Fruit fly (Drosophila melanogaster) whole organism, embryonic: ENCODE data around the gene CG6788.

Experiments
- Antp ChIP-seq: fragments of 200-800 bp; sonication (Bioruptor generic); optimal IDR thresholded peaks from 3 replicates; lab custom pipeline; 2016; ENCODE audit warnings: missing biosample characterization, missing genetic modification characterization
- Awh ChIP-seq: fragments of 200-800 bp; sonication (Bioruptor generic); IDR thresholded peaks from 2 replicates; pipeline ENCODE4, ENCODE4 v1.3.6; 2022; ENCODE audit warnings: missing biosample characterization, missing genetic modification characterization
- CG10565 ChIP-seq: fragments of 200-800 bp; sonication (Bioruptor generic); optimal IDR thresholded peaks from 3 replicates; lab custom pipeline; 2016; ENCODE audit warnings: missing biosample characterization, mild to moderate bottlenecking, missing genetic modification characterization
- CG13123 ChIP-seq: fragments of 200-800 bp; sonication (Bioruptor generic); optimal IDR thresholded peaks from 2 replicates; lab custom pipeline; 2016; ENCODE audit warnings: missing biosample characterization, missing genetic modification characterization
- CG13624 ChIP-seq: fragments of 200-800 bp; sonication (Bioruptor generic); optimal IDR thresholded peaks from 2 replicates; lab custom pipeline; 2016; ENCODE audit warnings: missing biosample characterization, missing genetic modification characterization
- CG15073 ChIP-seq: fragments of 200-800 bp; sonication (Bioruptor generic); optimal IDR thresholded peaks from 2 replicates; lab custom pipeline; 2016; ENCODE audit warnings: missing biosample characterization, missing genetic modification characterization
- CG15514 ChIP-seq: fragments of 200-800 bp; sonication (Bioruptor generic); optimal IDR thresholded peaks from 3 replicates; lab custom pipeline; 2017; ENCODE audit warnings: missing biosample characterization, missing genetic modification characterization, mild to moderate bottlenecking, moderate library complexity, missing genetic modification reagents
- CG15601 ChIP-seq: fragments of 200-800 bp; sonication (Bioruptor generic); optimal IDR thresholded peaks from 3 replicates; lab custom pipeline; 2019; ENCODE audit warnings: missing biosample characterization, mild to moderate bottlenecking, missing genetic modification characterization, moderate library complexity
- CG17568 ChIP-seq: fragments of 200-800 bp; sonication (Bioruptor generic); optimal IDR thresholded peaks from 2 replicates; lab custom pipeline; 2018; ENCODE audit warnings: missing biosample characterization, mild to moderate bottlenecking, missing genetic modification characterization, moderate library complexity
- CG17912 ChIP-seq: fragments of 200-800 bp; sonication (Bioruptor generic); optimal IDR thresholded peaks from 2 replicates; lab custom pipeline; 2018; ENCODE audit warnings: missing biosample characterization, mild to moderate bottlenecking, missing genetic modification characterization
- CG18476 ChIP-seq: fragments of 200-800 bp; sonication (Bioruptor generic); optimal IDR thresholded peaks from 2 replicates; lab custom pipeline; 2016; ENCODE audit warnings: missing biosample characterization, mild to moderate bottlenecking, missing genetic modification characterization
- CG3847 ChIP-seq: fragments of 200-800 bp; sonication (Bioruptor generic); IDR thresholded peaks from 2 replicates; pipeline ENCODE4 v1.3.6; 2022; ENCODE audit warnings: missing biosample characterization, missing genetic modification characterization
- CG42726 ChIP-seq: fragments of 200-800 bp; sonication (Bioruptor generic); IDR thresholded peaks from 2 replicates; pipeline ENCODE4 v1.3.6; 2022; ENCODE audit warnings: missing biosample characterization, missing genetic modification characterization; ENCODE audit not compliant: partially characterized antibody
- CG4424 ChIP-seq: fragments of 200-800 bp; sonication (Bioruptor generic); optimal IDR thresholded peaks from 3 replicates; lab custom pipeline; 2016; ENCODE audit warnings: missing biosample characterization, missing genetic modification characterization
- CG4707 ChIP-seq: fragments of 200-800 bp; sonication (Bioruptor generic); optimal IDR thresholded peaks from 2 replicates; lab custom pipeline; 2018; ENCODE audit warnings: missing biosample characterization, mild to moderate bottlenecking, missing genetic modification characterization, moderate library complexity
- CG4730 ChIP-seq: fragments of 200-800 bp; sonication (Bioruptor generic); IDR thresholded peaks from 2 replicates; pipeline ENCODE4 v1.3.6; 2022; ENCODE audit warnings: missing biosample characterization, missing genetic modification characterization
- CG4820 ChIP-seq: fragments of 200-800 bp; sonication (Bioruptor generic); optimal IDR thresholded peaks from 3 replicates; lab custom pipeline; 2016; ENCODE audit warnings: missing biosample characterization, missing genetic modification characterization
- CG6272 ChIP-seq: fragments of 200-800 bp; sonication (Bioruptor generic); IDR thresholded peaks from 2 replicates; pipeline ENCODE4 v1.3.6; 2022; ENCODE audit warnings: missing biosample characterization, missing genetic modification characterization
- CG7556 ChIP-seq: fragments of 200-800 bp; sonication (Bioruptor generic); optimal IDR thresholded peaks from 2 replicates; lab custom pipeline; 2017; ENCODE audit warnings: missing biosample characterization, mild to moderate bottlenecking, missing genetic modification characterization
- CG7987 ChIP-seq: fragments of 200-800 bp; sonication (Bioruptor generic); optimal IDR thresholded peaks from 2 replicates; lab custom pipeline; 2018; ENCODE audit warnings: missing biosample characterization, mild to moderate bottlenecking, missing genetic modification characterization, moderate library complexity
- CG9876 ChIP-seq: fragments of 200-800 bp; sonication (Bioruptor generic); optimal IDR thresholded peaks from 2 replicates; lab custom pipeline; 2016; ENCODE audit warnings: missing biosample characterization, missing genetic modification characterization
- Deaf1 ChIP-seq: fragments of 200-800 bp; optimal IDR thresholded peaks from 3 replicates; lab custom pipeline; 2019; ENCODE audit warnings: missing biosample characterization, mild to moderate bottlenecking, missing genetic modification characterization, moderate library complexity
- H2.0 ChIP-seq: fragments of 200-800 bp; sonication (Bioruptor generic); IDR thresholded peaks from 2 replicates; pipeline ENCODE4 v1.3.6; 2022; ENCODE audit warnings: missing biosample characterization, missing genetic modification characterization
- Jarid2 ChIP-seq: fragments of 200-800 bp; sonication (Bioruptor generic); optimal IDR thresholded peaks from 3 replicates; lab custom pipeline; 2017; ENCODE audit warnings: mild to moderate bottlenecking, missing biosample characterization, missing genetic modification reagents, missing genetic modification characterization
- MBD-R2 ChIP-seq: fragments of 200-800 bp; sonication (Bioruptor generic); IDR thresholded peaks from 2 replicates; pipeline ENCODE4 v1.3.6; 2022; ENCODE audit warnings: missing biosample characterization, missing genetic modification characterization
- Myb ChIP-seq: fragments of 200-800 bp; sonication (Bioruptor generic); optimal IDR thresholded peaks from 2 replicates; lab custom pipeline; 2016; ENCODE audit warnings: missing biosample characterization, missing genetic modification characterization
- NC2α ChIP-seq: fragments of 200-800 bp; sonication (Bioruptor generic); optimal IDR thresholded peaks from 2 replicates; lab custom pipeline; 2016; ENCODE audit warnings: missing biosample characterization, missing genetic modification characterization
- NFAT ChIP-seq: fragments of 200-800 bp; sonication (Bioruptor generic); IDR thresholded peaks from 2 replicates; pipeline ENCODE4 v1.3.6; 2022; ENCODE audit warnings: missing biosample characterization, missing genetic modification characterization
- NfI ChIP-seq: fragments of 200-800 bp; sonication (Bioruptor generic); optimal IDR thresholded peaks from 3 replicates; lab custom pipeline; 2018; ENCODE audit warnings: missing biosample characterization, mild to moderate bottlenecking, missing genetic modification characterization, moderate library complexity
- Six4 ChIP-seq: fragments of 200-800 bp; sonication (Bioruptor generic); optimal IDR thresholded peaks from 2 replicates; lab custom pipeline; 2016; ENCODE audit warnings: missing biosample characterization, missing genetic modification characterization
- Sry-β ChIP-seq: fragments of 200-800 bp; sonication (Bioruptor generic); optimal IDR thresholded peaks from 2 replicates; lab custom pipeline; 2018; ENCODE audit warnings: missing biosample characterization, mild to moderate bottlenecking, missing genetic modification characterization, moderate library complexity
- Ssrp ChIP-seq: fragments of 200-800 bp; sonication (Bioruptor generic); optimal IDR thresholded peaks from 2 replicates; lab custom pipeline; 2018; ENCODE audit warnings: missing biosample characterization, mild to moderate bottlenecking, missing genetic modification characterization, moderate library complexity
- ac ChIP-seq: fragments of 200-800 bp; sonication (Bioruptor generic); optimal IDR thresholded peaks from 3 replicates; lab custom pipeline; 2017; ENCODE audit warnings: missing biosample characterization, mild to moderate bottlenecking, missing genetic modification characterization
- ara ChIP-seq: fragments of 200-800 bp; sonication (Bioruptor generic); IDR thresholded peaks from 2 replicates; pipeline ENCODE4 v1.3.6; 2022; ENCODE audit warnings: missing biosample characterization, missing genetic modification characterization
- bab2 ChIP-seq: fragments of 200-800 bp; sonication (Bioruptor generic); optimal IDR thresholded peaks from 2 replicates; lab custom pipeline; 2016; ENCODE audit warnings: missing biosample characterization, missing genetic modification characterization
- bbx ChIP-seq: fragments of 200-800 bp; sonication (Bioruptor generic); IDR thresholded peaks from 2 replicates; pipeline ENCODE4 v1.3.6; 2022; ENCODE audit warnings: missing biosample characterization, missing genetic modification characterization; ENCODE audit not compliant: partially characterized antibody
- chm ChIP-seq: fragments of 200-800 bp; sonication (Bioruptor generic); IDR thresholded peaks from 2 replicates; pipeline ENCODE4 v1.3.6; 2022; ENCODE audit warnings: missing biosample characterization, missing genetic modification characterization
- emc ChIP-seq: fragments of 200-800 bp; sonication (Bioruptor generic); optimal IDR thresholded peaks from 2 replicates; lab custom pipeline; 2016; ENCODE audit warnings: missing biosample characterization, missing genetic modification characterization
- ems ChIP-seq: fragments of 200-800 bp; sonication (Bioruptor generic); optimal IDR thresholded peaks from 3 replicates; lab custom pipeline; 2016; ENCODE audit warnings: missing biosample characterization, missing genetic modification characterization
- fu2 ChIP-seq: fragments of 200-800 bp; sonication (Bioruptor generic); optimal IDR thresholded peaks from 2 replicates; lab custom pipeline; 2016; ENCODE audit warnings: missing biosample characterization, missing genetic modification characterization
- gt ChIP-seq: fragments of 200-800 bp; sonication (Bioruptor generic); IDR thresholded peaks from 2 replicates; pipeline ENCODE4 v1.3.6; 2022; ENCODE audit warnings: missing biosample characterization, missing genetic modification characterization
- jing ChIP-seq: fragments of 200-800 bp; sonication (Bioruptor generic); optimal IDR thresholded peaks from 2 replicates; lab custom pipeline; 2018; ENCODE audit warnings: missing biosample characterization, mild to moderate bottlenecking, missing genetic modification characterization
- kni ChIP-seq: fragments of 200-800 bp; sonication (Bioruptor generic); optimal IDR thresholded peaks from 3 replicates; lab custom pipeline; 2017; ENCODE audit warnings: mild to moderate bottlenecking, missing biosample characterization, missing genetic modification reagents, missing genetic modification characterization
- lbe ChIP-seq: fragments of 200-800 bp; sonication (Bioruptor generic); optimal IDR thresholded peaks from 2 replicates; lab custom pipeline; 2016; ENCODE audit warnings: missing biosample characterization, mild to moderate bottlenecking, missing genetic modification characterization
- lmd ChIP-seq: fragments of 200-800 bp; sonication (Bioruptor generic); IDR thresholded peaks from 2 replicates; pipeline ENCODE4 v1.3.6; 2022; ENCODE audit warnings: missing biosample characterization, missing genetic modification characterization
- pb ChIP-seq: fragments of 200-800 bp; sonication (Bioruptor generic); optimal IDR thresholded peaks from 3 replicates; lab custom pipeline; 2016; ENCODE audit warnings: missing biosample characterization, missing genetic modification characterization
- repo ChIP-seq: fragments of 200-800 bp; sonication (Bioruptor generic); optimal IDR thresholded peaks from 2 replicates; lab custom pipeline; 2016; ENCODE audit warnings: missing biosample characterization, missing genetic modification characterization
- sens ChIP-seq: fragments of 200-800 bp; sonication (Bioruptor generic); peaks from one replicate; lab custom pipeline; 2016; ENCODE audit warnings: missing biosample characterization, missing genetic modification characterization
- sim ChIP-seq: fragments of 200-800 bp; sonication (Bioruptor generic); IDR thresholded peaks from 2 replicates; pipeline ENCODE4 v1.3.6; 2022; ENCODE audit warnings: missing biosample characterization, missing genetic modification characterization
- tgo ChIP-seq: fragments of 200-800 bp; sonication (Bioruptor generic); IDR thresholded peaks from 3 replicates; pipeline ENCODE4 v1.3.6; 2022; ENCODE audit warnings: missing biosample characterization, missing genetic modification characterization
- tll ChIP-seq, 2 experiments: fragments of 200-800 bp in 1 of 2; fragments of >200 bp in 1 of 2; sonication (Bioruptor generic) in 1 of 2; optimal IDR thresholded peaks; 2 replicates each; lab custom pipeline; 2017 to 2019; ENCODE audit warnings: missing biosample characterization in 2 of 2, missing genetic modification characterization in 2 of 2, mild to moderate bottlenecking in 1 of 2, moderate library complexity in 1 of 2
- tx ChIP-seq: fragments of 200-800 bp; sonication (Bioruptor generic); optimal IDR thresholded peaks from 2 replicates; lab custom pipeline; 2016; ENCODE audit warnings: missing biosample characterization, missing genetic modification characterization
- vfl ChIP-seq: fragments of 200-800 bp; sonication (Bioruptor generic); optimal IDR thresholded peaks from 2 replicates; lab custom pipeline; 2016; ENCODE audit warnings: missing biosample characterization, missing genetic modification characterization

CG6788 gene

dm6 chrX:17841923-17842322 is 46.1 kb upstream of the CG6788 start, which contains the start of gene Taf9 (continued):
- TF ChIP-seq lbe (GFP tag; lab: Kevin White, UChicago) (no peak), CG13624 (peak; percentile 15), CG13123 (GFP tag; lab: Kevin White, UChicago) (no peak), repo (GFP tag; lab: Kevin White, UChicago) (no peak), CG17568 (no peak), gt (GFP tag; lab: Robert Waterston, UW) (no peak), chm (GFP tag; lab: Robert Waterston, UW) (no peak), tgo (GFP tag; lab: Robert Waterston, UW) (no peak), Jarid2 (GFP tag; lab: Kevin White, UChicago) (no peak), MBD-R2 (GFP tag; lab: Robert Waterston, UW) (peak; percentile 82), pb (no peak), NFAT (GFP tag; lab: Robert Waterston, UW) (peak; percentile 67), CG3847 (peak; percentile 79), CG42726 (peak; percentile 88; the same call in 1 of the 2 replicates), NfI (GFP tag; lab: Kevin White, UChicago) (no peak), Antp (GFP tag; lab: Kevin White, UChicago) (no peak), sens (GFP tag; lab: Kevin White, UChicago) (no peak), CG9876 (no peak), CG4820 (GFP tag; lab: Kevin White, UChicago) (no peak), sim (GFP tag; lab: Robert Waterston, UW) (no peak), CG15514 (GFP tag; lab: Kevin White, UChicago) (peak; percentile 31), tll (GFP tag; optimal IDR thresholded peaks at IDR 0.05; lab: Kevin White, UChicago) (no peak), Six4 (GFP tag; lab: Kevin White, UChicago) (no peak), tx (GFP tag; lab: Kevin White, UChicago) (no peak), ara (GFP tag; lab: Robert Waterston, UW) (no peak), kni (GFP tag; lab: Kevin White, UChicago) (no peak), bab2 (GFP tag; lab: Kevin White, UChicago) (no peak), bbx (GFP tag; lab: Robert Waterston, UW) (peak; percentile 91), CG4424 (no peak), vfl (GFP tag; lab: Kevin White, UChicago) (no peak), H2.0 (GFP tag; lab: Robert Waterston, UW) (no peak), CG17912 (GFP tag; lab: Kevin White, UChicago) (no peak), CG10565 (GFP tag; lab: Kevin White, UChicago) (no peak), CG15073 (no peak), jing (GFP tag; lab: Kevin White, UChicago) (no peak), Ssrp (tag; lab: Kevin White, UChicago) (no peak), CG18476 (GFP tag; lab: Kevin White, UChicago) (no peak), CG4730 (no peak), CG7987 (GFP tag; lab: Kevin White, UChicago) (no peak), ems (GFP tag; lab: Kevin White, UChicago) (no peak), lmd (GFP tag; lab: Robert Waterston, UW) (peak; percentile 13; the same call in 1 of the 2 replicates), CG15601 (tag; lab: Kevin White, UChicago) (peak; percentile 59), Deaf1 (tag; lab: Kevin White, UChicago) (no peak), CG7556 (GFP tag; lab: Kevin White, UChicago) (no peak), CG4707 (no peak), NC2α (no peak), emc (GFP tag; lab: Kevin White, UChicago) (no peak), Sry-β (GFP tag; lab: Kevin White, UChicago) (no peak), ac (no peak), Myb (GFP tag; lab: Kevin White, UChicago) (peak; percentile 97), CG6272 (GFP tag; lab: Robert Waterston, UW) (no peak), Awh (GFP tag; lab: Robert Waterston, UW) (no peak), fu2 (GFP tag; lab: Kevin White, UChicago) (no peak)
